Worm (Caenorhabditis elegans) whole organism, L3 larva: ENCODE data around the gene D2045.5.

Experiments used
- R02D3.7 ChIP-seq: fragments of 150-350 bp; optimal IDR thresholded peaks from 2 replicates; lab custom pipeline; 2014; ENCODE audit warnings: missing biosample characterization, missing genetic modification characterization
- aly-2 ChIP-seq: fragments of 150-350 bp; optimal IDR thresholded peaks from 2 replicates; lab custom pipeline; 2014; ENCODE audit warnings: missing biosample characterization, missing genetic modification characterization
- ceh-82 ChIP-seq: fragments of 150-350 bp; optimal IDR thresholded peaks from 2 replicates; lab custom pipeline; 2014; ENCODE audit warnings: missing biosample characterization, missing genetic modification characterization
- daf-12 ChIP-seq: fragments of 150-350 bp; optimal IDR thresholded peaks from 2 replicates; lab custom pipeline; 2014; ENCODE audit warnings: missing biosample characterization, missing genetic modification reagents, missing genetic modification characterization
- lsy-12 ChIP-seq: sonication (generic microtip); optimal IDR thresholded peaks from 2 replicates; lab custom pipeline; 2016; ENCODE audit warnings: mild to moderate bottlenecking, missing genetic modification characterization, missing compliant biosample characterization
- nhr-11 ChIP-seq: fragments of 150-350 bp; optimal IDR thresholded peaks from 2 replicates; lab custom pipeline; 2014; ENCODE audit warnings: missing biosample characterization, missing genetic modification characterization
- nhr-28 ChIP-seq: fragments of 150-350 bp; optimal IDR thresholded peaks from 2 replicates; lab custom pipeline; 2014; ENCODE audit warnings: missing biosample characterization, missing genetic modification characterization
- pha-4 ChIP-seq: fragments of 150-350 bp; optimal IDR thresholded peaks from 2 replicates; lab custom pipeline; 2014; ENCODE audit warnings: missing biosample characterization, missing genetic modification reagents, missing genetic modification characterization
- unc-62 ChIP-seq: fragments of 150-350 bp; sonication (generic microtip); optimal IDR thresholded peaks from 4 replicates; lab custom pipeline; 2014; ENCODE audit warnings: missing biosample characterization, missing genetic modification reagents, missing genetic modification characterization
- zag-1 ChIP-seq: fragments of 150-350 bp; optimal IDR thresholded peaks from 2 replicates; lab custom pipeline; 2014; ENCODE audit warnings: missing biosample characterization, missing genetic modification characterization
- ztf-11 ChIP-seq: fragments of 150-350 bp; optimal IDR thresholded peaks from 2 replicates; lab custom pipeline; 2014; ENCODE audit warnings: missing biosample characterization, missing genetic modification characterization
- ztf-4 ChIP-seq: fragments of 150-350 bp; optimal IDR thresholded peaks from 2 replicates; lab custom pipeline; 2014; ENCODE audit warnings: missing biosample characterization, missing genetic modification characterization

ce11 chrIII:10463653-10464052 is 5.8 kb downstream of the D2045.5 start:
- TF ChIP-seq R02D3.7 (tag; lab: Kevin White, UChicago) (no peak), unc-62 (GFP tag; lab: Kevin White, UChicago) (no peak), pha-4 (peak; percentile 70), zag-1 (tag; lab: Kevin White, UChicago) (no peak), aly-2 (tag; lab: Kevin White, UChicago) (no peak), nhr-11 (tag; lab: Kevin White, UChicago) (no peak), lsy-12 (tag; lab: Kevin White, UChicago) (no peak), ceh-82 (tag; lab: Kevin White, UChicago) (no peak), daf-12 (tag; lab: Kevin White, UChicago) (no peak), ztf-4 (tag; lab: Kevin White, UChicago) (no peak), ztf-11 (tag; lab: Kevin White, UChicago) (no peak), nhr-28 (tag; lab: Kevin White, UChicago) (no peak)
